Worm (Caenorhabditis elegans) whole organism, early embryonic: ENCODE data around the gene lron-5.

Source experiments
- F13C5.2 ChIP-seq: sonication (generic microtip); optimal IDR thresholded peaks from 2 replicates; lab custom pipeline; 2017; ENCODE audit warnings: mild to moderate bottlenecking, missing genetic modification characterization, inconsistent platforms, missing compliant biosample characterization
- ama-1 ChIP-seq: fragments of 150-350 bp; optimal IDR thresholded peaks from 2 replicates; lab custom pipeline; 2014
- scrt-1 ChIP-seq: fragments of 200-800 bp; sonication (Bioruptor generic); IDR thresholded peaks from 2 replicates; pipeline ENCODE4 v1.3.6; 2022; ENCODE audit warnings: missing genetic modification characterization, missing compliant biosample characterization
- tra-4 ChIP-seq: sonication (generic microtip); optimal IDR thresholded peaks from 2 replicates; lab custom pipeline; 2017; ENCODE audit warnings: missing genetic modification characterization, missing compliant biosample characterization

DNA sequence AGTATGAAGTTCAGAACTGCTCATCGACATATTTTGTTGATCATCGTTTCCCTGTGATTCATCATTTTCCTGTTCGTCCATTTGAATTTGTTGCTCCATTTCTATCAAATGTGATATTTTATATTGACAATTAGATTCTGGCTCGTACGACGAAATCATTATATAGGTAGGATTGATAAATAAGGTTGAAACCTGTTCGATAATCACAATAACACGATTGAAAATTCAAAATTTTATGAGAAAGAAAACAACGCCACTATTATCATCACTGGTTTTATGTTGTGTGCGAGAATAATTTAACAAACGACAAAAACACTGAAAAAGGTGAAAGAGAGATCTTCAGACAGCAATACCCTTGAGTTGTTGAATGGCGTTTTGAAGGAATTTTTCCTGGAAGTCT, 28.5 kb upstream of the lron-5 start, which contains the start of gene apc-11:
- TF ChIP-seq ama-1 (lab: Kevin White, UChicago) (no peak), F13C5.2 (tag; lab: Kevin White, UChicago) (no peak), tra-4 (tag; lab: Kevin White, UChicago) (no peak), scrt-1 (no peak)
